Worm (Caenorhabditis elegans) whole organism, midembryonic: Measurements from ENCODE around the gene ora-1.

Experiments used
- T22C8.4 ChIP-seq: fragments of 200-800 bp; sonication (Bioruptor generic); IDR thresholded peaks from 2 replicates; pipeline ENCODE4 v1.3.6; 2022; ENCODE audit warnings: missing genetic modification characterization, missing compliant biosample characterization
- cog-1 ChIP-seq: sonication (generic microtip); optimal IDR thresholded peaks from 2 replicates; lab custom pipeline; 2016; ENCODE audit warnings: missing genetic modification characterization, missing compliant biosample characterization
- flt-1 ChIP-seq: fragments of 200-800 bp; sonication (Bioruptor generic); IDR thresholded peaks from 2 replicates; pipeline ENCODE4 v1.3.6; 2022; ENCODE audit warnings: missing genetic modification characterization, missing compliant biosample characterization
- klf-2 ChIP-seq: fragments of 200-800 bp; sonication (Bioruptor generic); conservative IDR thresholded peaks from 2 replicates; pipeline ENCODE4 v1.3.6; 2022; ENCODE audit warnings: missing genetic modification reagents, missing genetic modification characterization, missing compliant biosample characterization
- med-1 ChIP-seq: sonication (generic microtip); optimal IDR thresholded peaks from 2 replicates; lab custom pipeline; 2017; ENCODE audit warnings: missing genetic modification characterization, mild to moderate bottlenecking, missing compliant biosample characterization, antibody characterized with exemption, missing genetic modification reagents; ENCODE audit not compliant: insufficient read depth
- ref-1 ChIP-seq: fragments of 200-800 bp; sonication (Bioruptor generic); conservative IDR thresholded peaks from 2 replicates; pipeline ENCODE4 v1.3.6; 2022; ENCODE audit warnings: missing genetic modification reagents, missing genetic modification characterization, missing compliant biosample characterization
- tab-1 ChIP-seq: fragments of 200-800 bp; sonication (Bioruptor generic); IDR thresholded peaks from 2 replicates; pipeline ENCODE4 v1.3.6; 2022; ENCODE audit warnings: missing genetic modification characterization, missing compliant biosample characterization
- ztf-23 ChIP-seq: fragments of 200-800 bp; sonication (Bioruptor generic); IDR thresholded peaks from 2 replicates; pipeline ENCODE4 v1.3.6; 2022; ENCODE audit warnings: missing genetic modification reagents, missing genetic modification characterization, missing compliant biosample characterization
- ztf-29 ChIP-seq: fragments of 200-800 bp; sonication (Bioruptor generic); IDR thresholded peaks from 2 replicates; pipeline ENCODE4 v1.3.6; 2022; ENCODE audit warnings: missing genetic modification reagents, missing genetic modification characterization, missing compliant biosample characterization

Gene ora-1

DNA sequence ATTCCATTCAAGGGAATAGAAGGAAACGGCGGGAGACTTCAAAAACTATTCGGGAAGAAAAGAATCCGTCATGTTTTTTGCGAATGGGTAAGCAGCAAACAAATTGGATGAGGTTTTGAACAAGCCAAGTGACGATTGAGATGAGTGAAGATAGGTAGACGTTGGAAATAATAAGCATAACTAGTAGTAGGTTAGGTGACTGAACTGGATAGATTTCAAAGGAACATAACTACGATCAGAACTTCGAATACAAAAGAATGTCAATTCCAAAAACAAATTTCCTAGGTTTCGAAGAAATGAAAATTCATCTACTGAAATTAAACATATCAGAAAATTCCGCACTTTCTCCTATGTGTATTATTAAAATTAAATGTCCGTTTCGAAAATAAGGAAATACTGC is 29.9 kb downstream of the ora-1 start:
- TF ChIP-seq ztf-29 (GFP tag; lab: Robert Waterston, UW): no peak
- no peak for TF ChIP-seq ztf-23 (GFP tag; lab: Robert Waterston, UW)
- TF ChIP-seq cog-1 (tag; lab: Kevin White, UChicago): no peak
- no peak for TF ChIP-seq flt-1 (GFP tag; lab: Robert Waterston, UW)
- TF ChIP-seq klf-2 (GFP tag; lab: Robert Waterston, UW): no peak
- TF ChIP-seq ref-1 (GFP tag; lab: Robert Waterston, UW): no peak
- no peak for TF ChIP-seq T22C8.4
- no peak for TF ChIP-seq med-1 (GFP tag; lab: Kevin White, UChicago)
- TF ChIP-seq tab-1 (GFP tag; lab: Robert Waterston, UW): no peak

DNA sequence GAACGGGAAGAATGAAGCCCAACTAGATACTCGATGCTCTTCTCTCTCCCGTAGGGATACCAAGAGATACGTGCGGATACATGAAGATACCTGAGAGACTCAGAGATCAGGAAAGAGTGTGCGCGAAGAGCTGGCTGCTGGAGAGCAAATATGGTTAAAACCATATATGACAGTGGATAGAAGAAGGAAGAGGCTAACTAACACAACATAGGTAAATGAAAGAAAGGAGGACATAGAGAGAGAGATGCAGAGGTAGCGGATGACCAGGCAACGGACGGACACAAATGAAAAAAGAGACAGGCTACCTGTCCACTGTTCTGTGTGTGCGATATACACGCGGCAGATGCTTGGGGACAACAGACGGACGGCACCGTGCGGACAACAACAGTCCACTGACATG is 30.4 kb downstream of the ora-1 start:
- TF ChIP-seq klf-2 (GFP tag; lab: Robert Waterston, UW) (no peak), flt-1 (GFP tag; lab: Robert Waterston, UW) (peak; percentile 42; the same call in 1 of the 2 replicates)

DNA sequence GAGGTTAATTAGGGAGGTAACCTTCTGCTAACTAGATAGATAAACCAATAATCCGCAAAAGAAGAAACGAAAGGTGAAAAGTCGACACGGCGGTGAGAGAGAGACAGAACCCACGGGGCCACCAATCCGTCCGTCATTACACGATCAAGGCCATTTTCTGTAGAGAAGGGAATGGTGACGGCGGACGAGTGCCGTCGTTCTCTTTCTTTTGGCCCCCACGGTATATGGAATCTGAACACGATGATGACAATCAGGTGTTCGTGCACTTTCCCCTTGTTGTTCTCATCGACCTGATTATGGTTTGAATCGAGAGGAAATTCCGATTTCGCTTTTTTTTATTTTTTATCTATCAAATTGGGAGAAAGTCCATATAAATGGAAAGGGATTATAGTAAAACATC is 31.7 kb downstream of the ora-1 start:
- TF ChIP-seq T22C8.4: no peak
- no peak for TF ChIP-seq tab-1 (GFP tag; lab: Robert Waterston, UW)
- TF ChIP-seq ztf-29 (GFP tag; lab: Robert Waterston, UW): no peak
- no peak for TF ChIP-seq cog-1 (tag; lab: Kevin White, UChicago)
- TF ChIP-seq ztf-23 (GFP tag; lab: Robert Waterston, UW): no peak
- no peak for TF ChIP-seq med-1 (GFP tag; lab: Kevin White, UChicago)
- TF ChIP-seq ref-1 (GFP tag; lab: Robert Waterston, UW): no peak
- no peak for TF ChIP-seq flt-1 (GFP tag; lab: Robert Waterston, UW)
- no peak for TF ChIP-seq klf-2 (GFP tag; lab: Robert Waterston, UW)

DNA sequence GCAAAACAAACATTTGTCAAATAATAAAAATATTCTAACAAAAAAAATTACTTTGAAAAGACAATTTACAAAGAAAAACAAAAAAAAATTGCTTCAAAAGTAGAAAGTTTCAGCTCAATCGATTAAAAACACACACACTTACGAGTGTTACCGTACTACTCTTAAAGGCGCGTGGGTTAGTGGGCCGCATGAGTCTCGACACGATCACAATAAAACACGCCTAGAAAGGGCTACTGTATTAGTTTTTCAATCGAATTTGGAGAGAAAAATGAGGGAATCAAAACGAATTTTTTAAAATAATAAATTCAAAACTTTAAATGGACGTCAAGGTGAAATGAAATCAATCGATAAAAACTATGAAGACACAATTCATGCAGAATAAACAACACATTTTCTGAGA is 32.8 kb downstream of the ora-1 start:
- TF ChIP-seq klf-2 (GFP tag; lab: Robert Waterston, UW) (no peak), tab-1 (GFP tag; lab: Robert Waterston, UW) (no peak), ref-1 (GFP tag; lab: Robert Waterston, UW) (no peak), flt-1 (GFP tag; lab: Robert Waterston, UW) (no peak), T22C8.4 (no peak), med-1 (GFP tag; lab: Kevin White, UChicago) (no peak), cog-1 (tag; lab: Kevin White, UChicago) (no peak), ztf-23 (GFP tag; lab: Robert Waterston, UW) (no peak), ztf-29 (GFP tag; lab: Robert Waterston, UW) (no peak)

DNA sequence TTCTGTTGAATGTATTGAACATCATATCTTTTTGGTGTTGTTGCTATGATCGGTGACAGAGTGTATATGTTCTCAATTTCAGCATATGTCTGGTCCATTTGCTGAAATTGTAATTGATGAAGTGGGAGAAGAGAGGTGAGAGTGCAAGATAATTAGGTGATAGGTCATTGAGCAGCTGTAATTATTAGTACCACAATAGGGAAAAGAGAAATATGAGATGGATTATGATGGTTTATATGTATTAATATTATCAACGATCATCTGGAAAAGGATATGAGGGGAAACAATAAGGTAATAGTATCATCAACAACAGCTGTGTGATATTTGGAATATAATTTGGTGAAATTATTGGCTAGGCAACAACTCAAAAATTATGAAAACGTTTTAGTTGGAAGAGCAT is 34.6 kb downstream of the ora-1 start, which contains the start of gene Y42H9B.3:
Gene Y42H9B.3, minus strand, starts transcription at position 101 of the 400 bp plus-strand sequence.
- no peak for TF ChIP-seq T22C8.4
- no peak for TF ChIP-seq flt-1 (GFP tag; lab: Robert Waterston, UW)
- no peak for TF ChIP-seq klf-2 (GFP tag; lab: Robert Waterston, UW)
- no peak for TF ChIP-seq ref-1 (GFP tag; lab: Robert Waterston, UW)
- no peak for TF ChIP-seq cog-1 (tag; lab: Kevin White, UChicago)
- no peak for TF ChIP-seq med-1 (GFP tag; lab: Kevin White, UChicago)
- no peak for TF ChIP-seq ztf-23 (GFP tag; lab: Robert Waterston, UW)
- TF ChIP-seq ztf-29 (GFP tag; lab: Robert Waterston, UW): no peak
- no peak for TF ChIP-seq tab-1 (GFP tag; lab: Robert Waterston, UW)

DNA sequence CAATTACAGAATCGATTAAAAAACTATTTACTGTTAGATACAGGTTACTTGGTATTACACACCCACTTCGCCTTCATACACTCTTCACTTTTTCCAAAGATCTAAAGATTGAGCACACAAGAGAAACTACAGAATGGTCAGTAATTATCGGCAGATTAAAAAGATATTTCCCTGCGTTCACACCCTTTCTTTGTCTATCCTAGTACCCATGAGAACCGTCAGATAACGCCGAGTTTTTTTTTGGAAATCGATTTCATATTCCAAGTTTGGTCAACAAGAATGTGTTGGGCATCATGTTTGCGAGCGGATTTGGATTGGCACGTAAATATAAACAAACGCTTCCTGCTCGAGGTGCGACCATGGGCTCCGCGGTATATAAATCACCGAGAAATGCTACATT is 36.2 kb downstream of the ora-1 start, which contains the start of gene C26B2.8:
Gene C26B2.8, plus strand, starts transcription at position 301 of the 400 bp plus-strand sequence.
- TF ChIP-seq med-1 (GFP tag; lab: Kevin White, UChicago): no peak

DNA sequence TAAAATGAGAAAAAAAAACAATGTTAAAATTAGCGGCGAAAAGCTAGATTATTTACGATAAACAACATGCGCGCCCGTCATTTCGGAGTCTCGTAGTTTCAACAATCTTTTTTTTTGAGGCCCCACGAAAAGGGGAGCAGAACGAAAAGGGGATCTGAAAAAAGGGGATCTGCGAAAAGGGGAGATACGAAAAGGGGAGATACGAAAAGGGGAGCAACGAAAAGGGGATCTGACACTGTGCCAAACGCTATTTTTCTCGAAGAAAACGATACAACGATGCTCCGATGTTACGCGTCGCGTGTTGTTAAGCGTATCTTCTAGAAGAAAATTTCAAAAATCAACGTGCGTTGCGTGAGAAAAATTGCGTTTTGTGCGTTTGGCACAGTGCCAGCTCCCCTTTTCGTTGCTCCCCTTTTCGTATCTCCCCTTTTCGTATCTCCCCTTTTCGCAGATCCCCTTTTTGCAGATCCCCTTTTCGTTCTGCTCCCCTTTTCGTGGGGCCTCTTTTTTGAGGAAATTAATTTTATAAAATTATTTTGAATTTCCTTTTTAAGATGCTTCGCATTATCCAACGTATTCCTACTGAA is 38.1 kb downstream of the ora-1 start, which contains the start of gene C26B2.7:
Gene C26B2.7, plus strand, starts transcription at position 549 of the 587 bp plus-strand sequence.
- TF ChIP-seq flt-1 (GFP tag; lab: Robert Waterston, UW) (peak; percentile 82), tab-1 (GFP tag; lab: Robert Waterston, UW) (peak; percentile 48; the same call in 1 of the 2 replicates), ztf-29 (GFP tag; lab: Robert Waterston, UW) (peak; percentile 57; the same call in 1 of the 2 replicates), cog-1 (tag; lab: Kevin White, UChicago) (peak; percentile 12), klf-2 (GFP tag; lab: Robert Waterston, UW) (peak; percentile 80), ztf-23 (GFP tag; lab: Robert Waterston, UW) (peak; percentile 73), ref-1 (GFP tag; lab: Robert Waterston, UW) (0 out of 2 replicates have a peak, but pooled peaks have one; percentile 40)

DNA sequence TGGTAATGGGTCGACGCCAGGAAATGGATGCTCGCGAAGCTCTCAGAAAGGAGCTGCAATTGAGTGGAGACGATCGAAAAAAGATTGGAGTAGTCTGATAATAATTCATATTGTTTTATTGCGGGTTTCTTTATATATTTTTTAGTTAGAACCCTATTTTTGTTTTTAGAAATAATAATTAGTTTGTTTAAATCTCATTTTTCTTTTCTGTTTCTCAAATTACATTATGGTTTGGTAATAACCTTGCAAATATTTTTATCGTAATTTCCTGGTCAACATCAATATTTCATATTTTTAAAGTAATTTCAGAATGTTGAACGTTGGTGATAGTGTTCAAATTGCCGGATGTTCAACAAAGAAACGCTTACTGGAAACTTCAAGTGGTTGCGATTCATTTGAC is 39.0 kb downstream of the ora-1 start, which contains the start of gene elpc-4:
Gene elpc-4, plus strand, starts transcription at position 301 of the 400 bp plus-strand sequence.
- TF ChIP-seq flt-1 (GFP tag; lab: Robert Waterston, UW) (no peak), cog-1 (tag; lab: Kevin White, UChicago) (no peak), med-1 (GFP tag; lab: Kevin White, UChicago) (no peak), klf-2 (GFP tag; lab: Robert Waterston, UW) (no peak), ztf-29 (GFP tag; lab: Robert Waterston, UW) (no peak), tab-1 (GFP tag; lab: Robert Waterston, UW) (no peak), ref-1 (GFP tag; lab: Robert Waterston, UW) (no peak), T22C8.4 (no peak), ztf-23 (GFP tag; lab: Robert Waterston, UW) (no peak)

DNA sequence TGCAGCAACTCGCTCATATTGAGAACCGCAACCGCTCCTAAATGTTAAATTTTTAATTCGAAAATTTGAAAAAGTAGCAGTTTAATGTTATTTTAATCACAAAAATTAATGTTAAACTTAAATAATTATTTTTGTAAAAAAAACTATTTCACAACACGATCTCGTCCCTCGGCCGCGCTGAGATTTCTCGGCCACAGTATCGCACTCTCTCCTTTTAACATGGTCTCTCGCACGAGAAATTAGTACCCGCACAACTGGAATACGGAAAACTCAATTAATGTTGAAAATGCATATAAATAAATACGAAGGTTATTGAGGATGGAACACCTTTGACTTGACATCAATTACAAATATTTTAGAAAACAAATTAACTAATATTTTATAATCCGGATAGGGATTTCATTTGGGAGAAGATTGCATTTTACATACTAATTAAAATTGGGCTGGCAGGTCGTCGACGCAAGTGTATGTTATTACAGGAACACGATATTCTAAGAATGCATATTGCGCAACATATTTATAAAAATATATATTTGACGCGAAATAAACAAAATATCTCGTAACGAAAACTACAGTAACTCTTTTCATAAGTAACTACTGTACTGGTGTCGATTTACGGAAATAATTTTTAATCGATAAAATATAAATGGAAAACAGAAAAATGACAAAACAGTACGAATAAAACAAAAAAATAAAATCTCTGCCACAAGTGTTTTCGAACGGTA is 42.2 kb downstream of the ora-1 start, which contains the start of gene dnc-4:
Gene dnc-4, minus strand, starts transcription at position 37 of the 725 bp plus-strand sequence.
- TF ChIP-seq ref-1 (GFP tag; lab: Robert Waterston, UW) (no peak), cog-1 (tag; lab: Kevin White, UChicago) (no peak), ztf-23 (GFP tag; lab: Robert Waterston, UW) (0 out of 2 replicates have a peak, but pooled peaks have one; percentile 24)
